Worm (Caenorhabditis elegans): ENCODE data around the gene lgc-56.

The lgc-56 gene

DNA sequence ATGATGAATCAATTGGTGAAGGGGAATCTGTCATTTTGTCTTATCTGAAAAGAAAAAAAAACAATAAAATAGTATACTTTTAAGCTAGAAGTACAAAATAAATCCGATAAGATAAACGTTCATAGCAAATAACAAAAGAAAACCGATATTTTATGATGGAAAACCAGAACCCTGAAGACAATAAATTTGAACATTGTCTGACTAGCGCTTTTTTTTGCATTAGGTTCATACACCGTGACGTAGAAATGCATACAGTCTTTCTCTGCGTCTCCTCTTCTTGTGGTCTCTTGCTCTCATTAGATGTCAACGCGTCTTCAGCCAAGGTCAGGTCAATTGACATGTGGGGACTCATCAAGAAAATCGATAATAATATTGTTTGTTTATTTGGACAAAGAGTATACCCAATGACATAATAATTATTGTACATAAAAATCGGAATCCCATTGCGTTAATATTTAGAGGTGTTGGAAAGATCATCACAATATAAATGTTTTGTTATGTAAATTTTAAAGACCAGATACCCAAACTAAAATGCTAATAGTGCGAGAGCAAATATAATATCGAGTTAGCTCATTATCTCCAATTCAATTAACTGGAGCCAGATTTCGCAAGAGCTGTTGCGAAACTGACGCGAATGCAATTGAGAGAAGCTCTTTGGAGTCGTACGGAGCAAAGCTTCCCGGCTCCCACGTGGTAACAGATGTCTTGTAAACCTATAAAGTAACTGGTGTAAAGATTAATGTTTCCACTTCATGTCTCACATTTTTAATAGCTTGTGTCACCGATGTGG, 48.9 kb upstream of the lgc-56 start, which contains the start of gene dsh-2 (continued):
- TF ChIP-seq Y75B8A.6 (GFP tag; IDR thresholded peaks at IDR 0.05) = no peak
- no peak for TF ChIP-seq ZK546.5 (tag; optimal IDR thresholded peaks at IDR 0.05)
- TF ChIP-seq skn-1 (tag; optimal IDR thresholded peaks at IDR 0.05) = no peak
- TF ChIP-seq ceh-62 (tag; optimal IDR thresholded peaks at IDR 0.05) = no peak
- TF ChIP-seq dmd-9 (GFP tag; IDR thresholded peaks at IDR 0.05) = no peak
- TF ChIP-seq hlh-30 (tag; optimal IDR thresholded peaks at IDR 0.05; ENCODE audit: insufficient read depth) = peak; percentile 84
- TF ChIP-seq hmg-1.1 (GFP tag; IDR thresholded peaks at IDR 0.05) = no peak
- TF ChIP-seq spr-3 (GFP tag; optimal IDR thresholded peaks at IDR 0.05) = no peak
- TF ChIP-seq pqm-1 (tag; optimal IDR thresholded peaks at IDR 0.05) = no peak
- no peak for TF ChIP-seq daf-8 (GFP tag; IDR thresholded peaks at IDR 0.05)
- TF ChIP-seq zip-11 (GFP tag; IDR thresholded peaks at IDR 0.05) = no peak
- TF ChIP-seq nhr-237 (tag; optimal IDR thresholded peaks at IDR 0.05) = no peak
- TF ChIP-seq F26F4.8 (GFP tag; conservative IDR thresholded peaks at IDR 0.05) = no peak
- no peak for TF ChIP-seq mdt-29 (GFP tag; IDR thresholded peaks at IDR 0.05)
- no peak for TF ChIP-seq egl-43 (GFP tag; IDR thresholded peaks at IDR 0.05)
- TF ChIP-seq snpc-4 (tag; optimal IDR thresholded peaks at IDR 0.05) = no peak
- TF ChIP-seq mdl-1 (tag; optimal IDR thresholded peaks at IDR 0.05) = peak in 1 of 2 experiments; percentile 30
- no peak for TF ChIP-seq gei-8 (GFP tag; optimal IDR thresholded peaks at IDR 0.05)
- peak; percentile 34 for TF ChIP-seq lin-13 (GFP tag; optimal IDR thresholded peaks at IDR 0.05)
- TF ChIP-seq dpl-1 (GFP tag; optimal IDR thresholded peaks at IDR 0.05) = peak; percentile 77
- no peak for TF ChIP-seq madf-9 (GFP tag; conservative IDR thresholded peaks at IDR 0.05)
- TF ChIP-seq mes-2 (tag; optimal IDR thresholded peaks at IDR 0.05; ENCODE audit: poor library complexity, severe bottlenecking) = peak; percentile 85
- TF ChIP-seq hif-1 (tag; optimal IDR thresholded peaks at IDR 0.05) = no peak
- TF ChIP-seq nhr-25 (tag; optimal IDR thresholded peaks at IDR 0.05; ENCODE audit: borderline replicate concordance, insufficient read depth) = no peak
- TF ChIP-seq daf-12 (tag; optimal IDR thresholded peaks at IDR 0.05) = no peak
- TF ChIP-seq tra-1 (GFP tag; IDR thresholded peaks at IDR 0.05) = no peak
- no peak for TF ChIP-seq spr-1 (tag; optimal IDR thresholded peaks at IDR 0.05)
- TF ChIP-seq F37D6.2 (tag; optimal IDR thresholded peaks at IDR 0.05) = no peak
- no peak for TF ChIP-seq ztf-11 (tag; optimal IDR thresholded peaks at IDR 0.05)
- TF ChIP-seq zfp-3 (GFP tag; conservative IDR thresholded peaks at IDR 0.05) = no peak
- no peak for TF ChIP-seq lir-3 (tag; optimal IDR thresholded peaks at IDR 0.05)
- no peak for TF ChIP-seq php-3 (GFP tag; IDR thresholded peaks at IDR 0.05)
- no peak for TF ChIP-seq vab-7 (GFP tag; IDR thresholded peaks at IDR 0.05)
- TF ChIP-seq tag-97 (GFP tag; IDR thresholded peaks at IDR 0.05) = no peak
- no peak for TF ChIP-seq nhr-42 (GFP tag; IDR thresholded peaks at IDR 0.05)
- no peak for TF ChIP-seq ctbp-1 (GFP tag; IDR thresholded peaks at IDR 0.05)
- peak; percentile 42 for TF ChIP-seq nhr-28 (tag; optimal IDR thresholded peaks at IDR 0.05)
- TF ChIP-seq nhr-77 (tag; optimal IDR thresholded peaks at IDR 0.05) = no peak
- TF ChIP-seq nhr-10 (tag; optimal IDR thresholded peaks at IDR 0.05) = no peak
- peak; percentile 13; the same call in 1 of the 2 replicates for TF ChIP-seq dmd-6 (GFP tag; IDR thresholded peaks at IDR 0.05)
- TF ChIP-seq daf-19 (GFP tag; conservative IDR thresholded peaks at IDR 0.05) = no peak
- no peak for TF ChIP-seq attf-4 (tag; optimal IDR thresholded peaks at IDR 0.05)
- TF ChIP-seq sdz-12 (GFP tag; optimal IDR thresholded peaks at IDR 0.05) = no peak
- TF ChIP-seq Y48G9A.11 (GFP tag; IDR thresholded peaks at IDR 0.05) = no peak
- TF ChIP-seq arid-1 (GFP tag; conservative IDR thresholded peaks at IDR 0.05) = no peak
- no peak for TF ChIP-seq zfp-2 (tag; optimal IDR thresholded peaks at IDR 0.05)
- no peak for TF ChIP-seq cey-2 (tag; optimal IDR thresholded peaks at IDR 0.05; ENCODE audit: borderline replicate concordance, insufficient read depth)
- TF ChIP-seq unc-39 (tag; optimal IDR thresholded peaks at IDR 0.05) = no peak
- TF ChIP-seq nhr-41 (GFP tag; IDR thresholded peaks at IDR 0.05) = peak; percentile 27; the same call in 1 of the 2 replicates
- TF ChIP-seq ceh-28 (tag; optimal IDR thresholded peaks at IDR 0.05) = peak; percentile 25
